Worm (Caenorhabditis elegans): ENCODE results near the gene sri-20.
A peak's percentile ranks its signal among the peaks of the same experiment; 100 is the strongest.

DNA sequence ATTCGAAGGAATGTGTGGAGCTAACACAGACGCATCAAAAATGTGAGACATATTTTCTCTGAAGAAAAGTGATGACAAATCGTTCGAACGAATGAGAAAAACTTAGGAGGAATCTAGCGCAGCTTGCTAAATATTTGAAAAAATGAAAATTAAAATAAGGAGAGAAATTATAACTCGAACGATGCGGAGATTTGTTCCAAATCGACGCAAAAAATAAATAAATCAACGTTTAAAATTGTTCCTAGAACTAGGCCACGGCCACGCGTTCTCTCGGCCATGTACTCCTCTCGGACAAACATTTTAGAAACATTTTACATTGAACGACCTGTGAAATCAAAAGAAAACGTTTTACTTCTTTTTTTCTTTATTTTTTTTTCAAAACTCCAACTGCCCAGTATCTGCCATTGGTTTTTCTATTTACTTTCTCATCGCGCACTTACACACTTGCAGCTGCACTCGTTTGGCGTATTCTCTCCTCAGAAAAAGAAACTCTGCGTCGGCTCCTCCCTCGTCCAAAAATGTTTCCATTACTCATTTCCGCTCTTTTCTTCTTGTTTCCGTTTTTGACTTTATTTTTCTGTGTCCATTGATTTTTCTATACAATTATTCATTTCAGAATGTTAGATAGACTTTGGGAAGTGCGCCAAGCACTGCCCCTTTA is 48.1 kb upstream of the sri-20 start, which contains the start of the genes gna-1 and B0024.13:
- TF ChIP-seq nhr-23 (tag; optimal IDR thresholded peaks at IDR 0.05) = peak; percentile 79
- TF ChIP-seq tbx-2 (tag; optimal IDR thresholded peaks at IDR 0.05) = no peak

All from whole organism, L3 larva.